Worm (Caenorhabditis elegans): ENCODE data around the gene ubc-15.

- TF ChIP-seq med-1 (GFP tag; optimal IDR thresholded peaks at IDR 0.05; ENCODE audit: insufficient read depth) (no peak), flt-1 (GFP tag; IDR thresholded peaks at IDR 0.05) (no peak), ztf-23 (GFP tag; IDR thresholded peaks at IDR 0.05) (no peak), klf-2 (GFP tag; conservative IDR thresholded peaks at IDR 0.05) (no peak), ref-1 (GFP tag; conservative IDR thresholded peaks at IDR 0.05) (no peak), tab-1 (GFP tag; IDR thresholded peaks at IDR 0.05) (no peak)
Observed at ce11 chrII:2857559-2857958, 55.8 kb downstream of the ubc-15 start.
